Worm (Caenorhabditis elegans) whole organism, L4/young adult: Measurements from ENCODE around the gene grd-2.

Experiments
- W03F9.2 ChIP-seq: fragments of 150-350 bp; optimal IDR thresholded peaks from 2 replicates; lab custom pipeline; 2014; ENCODE audit warnings: missing biosample characterization, missing genetic modification characterization
- dao-5 ChIP-seq: sonication (generic microtip); optimal IDR thresholded peaks from 2 replicates; lab custom pipeline; 2016; ENCODE audit warnings: missing genotype, missing genetic modification characterization, moderate library complexity, missing compliant biosample characterization
- him-1 ChIP-seq: sonication (generic microtip); optimal IDR thresholded peaks from 2 replicates; lab custom pipeline; 2016; ENCODE audit warnings: missing genotype, missing genetic modification reagents, missing genetic modification characterization, missing compliant biosample characterization

ce11 chrV:20579534-20579933, 30.1 kb upstream of the grd-2 start, which contains the start of gene F26F2.8:
- TF ChIP-seq him-1 (no peak), W03F9.2 (tag; lab: Kevin White, UChicago) (no peak), dao-5 (no peak)
